Worm (Caenorhabditis elegans) whole organism, midembryonic: ENCODE data around the gene npr-31.

Experiments used
- T22C8.4 ChIP-seq: fragments of 200-800 bp; sonication (Bioruptor generic); IDR thresholded peaks from 2 replicates; pipeline ENCODE4 v1.3.6; 2022; ENCODE audit warnings: missing genetic modification characterization, missing compliant biosample characterization
- cog-1 ChIP-seq: sonication (generic microtip); optimal IDR thresholded peaks from 2 replicates; lab custom pipeline; 2016; ENCODE audit warnings: missing genetic modification characterization, missing compliant biosample characterization
- flt-1 ChIP-seq: fragments of 200-800 bp; sonication (Bioruptor generic); IDR thresholded peaks from 2 replicates; pipeline ENCODE4 v1.3.6; 2022; ENCODE audit warnings: missing genetic modification characterization, missing compliant biosample characterization
- klf-2 ChIP-seq: fragments of 200-800 bp; sonication (Bioruptor generic); conservative IDR thresholded peaks from 2 replicates; pipeline ENCODE4 v1.3.6; 2022; ENCODE audit warnings: missing genetic modification reagents, missing genetic modification characterization, missing compliant biosample characterization
- med-1 ChIP-seq: sonication (generic microtip); optimal IDR thresholded peaks from 2 replicates; lab custom pipeline; 2017; ENCODE audit warnings: missing genetic modification characterization, mild to moderate bottlenecking, missing compliant biosample characterization, antibody characterized with exemption, missing genetic modification reagents; ENCODE audit not compliant: insufficient read depth
- ref-1 ChIP-seq: fragments of 200-800 bp; sonication (Bioruptor generic); conservative IDR thresholded peaks from 2 replicates; pipeline ENCODE4 v1.3.6; 2022; ENCODE audit warnings: missing genetic modification reagents, missing genetic modification characterization, missing compliant biosample characterization
- tab-1 ChIP-seq: fragments of 200-800 bp; sonication (Bioruptor generic); IDR thresholded peaks from 2 replicates; pipeline ENCODE4 v1.3.6; 2022; ENCODE audit warnings: missing genetic modification characterization, missing compliant biosample characterization
- ztf-23 ChIP-seq: fragments of 200-800 bp; sonication (Bioruptor generic); IDR thresholded peaks from 2 replicates; pipeline ENCODE4 v1.3.6; 2022; ENCODE audit warnings: missing genetic modification reagents, missing genetic modification characterization, missing compliant biosample characterization
- ztf-29 ChIP-seq: fragments of 200-800 bp; sonication (Bioruptor generic); IDR thresholded peaks from 2 replicates; pipeline ENCODE4 v1.3.6; 2022; ENCODE audit warnings: missing genetic modification reagents, missing genetic modification characterization, missing compliant biosample characterization

The npr-31 gene

ce11 chrII:7144307-7144706 lies at the start of gene npr-31:
npr-31 (plus strand) TSS chrII:7144607.
- TF ChIP-seq ztf-29 (GFP tag; lab: Robert Waterston, UW): no peak
- TF ChIP-seq klf-2 (GFP tag; lab: Robert Waterston, UW): no peak
- no peak for TF ChIP-seq med-1 (GFP tag; lab: Kevin White, UChicago)
- TF ChIP-seq ref-1 (GFP tag; lab: Robert Waterston, UW): no peak
- TF ChIP-seq ztf-23 (GFP tag; lab: Robert Waterston, UW): no peak
- TF ChIP-seq flt-1: no peak
- TF ChIP-seq cog-1: no peak
- TF ChIP-seq tab-1 (GFP tag; lab: Robert Waterston, UW): no peak
- TF ChIP-seq T22C8.4: no peak

ce11 chrII:7095970-7096369 lies 48.4 kb upstream of the npr-31 start:
- no peak for TF ChIP-seq cog-1
- no peak for TF ChIP-seq ref-1 (GFP tag; lab: Robert Waterston, UW)
- no peak for TF ChIP-seq med-1 (GFP tag; lab: Kevin White, UChicago)
- TF ChIP-seq tab-1 (GFP tag; lab: Robert Waterston, UW): no peak
- no peak for TF ChIP-seq T22C8.4
- TF ChIP-seq flt-1: no peak
- no peak for TF ChIP-seq klf-2 (GFP tag; lab: Robert Waterston, UW)
- no peak for TF ChIP-seq ztf-23 (GFP tag; lab: Robert Waterston, UW)
- no peak for TF ChIP-seq ztf-29 (GFP tag; lab: Robert Waterston, UW)

- TF ChIP-seq ref-1 (GFP tag; lab: Robert Waterston, UW) (no peak), med-1 (GFP tag; lab: Kevin White, UChicago) (no peak), ztf-23 (GFP tag; lab: Robert Waterston, UW) (no peak), flt-1 (no peak), klf-2 (GFP tag; lab: Robert Waterston, UW) (no peak), ztf-29 (GFP tag; lab: Robert Waterston, UW) (no peak), T22C8.4 (no peak), cog-1 (no peak), tab-1 (GFP tag; lab: Robert Waterston, UW) (no peak)
Observed at ce11 chrII:7098578-7098977, 45.8 kb upstream of the npr-31 start, which contains the start of gene mct-5. mct-5 (minus strand) TSS chrII:7098593.

- TF ChIP-seq flt-1: no peak
- TF ChIP-seq cog-1: no peak
- TF ChIP-seq tab-1 (GFP tag; lab: Robert Waterston, UW): no peak
- no peak for TF ChIP-seq ref-1 (GFP tag; lab: Robert Waterston, UW)
Observed at ce11 chrII:7099231-7099630, 45.2 kb upstream of the npr-31 start.

- TF ChIP-seq ztf-23 (GFP tag; lab: Robert Waterston, UW): no peak
- no peak for TF ChIP-seq med-1 (GFP tag; lab: Kevin White, UChicago)
- TF ChIP-seq tab-1 (GFP tag; lab: Robert Waterston, UW): no peak
- no peak for TF ChIP-seq flt-1
- TF ChIP-seq ref-1 (GFP tag; lab: Robert Waterston, UW): no peak
- TF ChIP-seq cog-1: no peak
Observed at ce11 chrII:7100838-7101237, 43.6 kb upstream of the npr-31 start, which contains the start of gene mmaa-1. mmaa-1 (minus strand) TSS chrII:7101165.

- no peak for TF ChIP-seq med-1 (GFP tag; lab: Kevin White, UChicago)
- no peak for TF ChIP-seq klf-2 (GFP tag; lab: Robert Waterston, UW)
- TF ChIP-seq tab-1 (GFP tag; lab: Robert Waterston, UW): no peak
- no peak for TF ChIP-seq ref-1 (GFP tag; lab: Robert Waterston, UW)
- no peak for TF ChIP-seq T22C8.4
- TF ChIP-seq ztf-29 (GFP tag; lab: Robert Waterston, UW): no peak
- TF ChIP-seq ztf-23 (GFP tag; lab: Robert Waterston, UW): no peak
- TF ChIP-seq flt-1: no peak
- TF ChIP-seq cog-1: no peak
Observed at ce11 chrII:7102288-7102687, 42.1 kb upstream of the npr-31 start.

- TF ChIP-seq ztf-23 (GFP tag; lab: Robert Waterston, UW) (no peak), T22C8.4 (no peak), cog-1 (no peak), klf-2 (GFP tag; lab: Robert Waterston, UW) (no peak), ztf-29 (GFP tag; lab: Robert Waterston, UW) (no peak), tab-1 (GFP tag; lab: Robert Waterston, UW) (no peak), ref-1 (GFP tag; lab: Robert Waterston, UW) (no peak), med-1 (GFP tag; lab: Kevin White, UChicago) (no peak), flt-1 (no peak)
Observed at ce11 chrII:7103111-7103510, 41.3 kb upstream of the npr-31 start.

ce11 chrII:7104794-7105613 lies 39.4 kb upstream of the npr-31 start, which contains the start of the genes farl-11 and rpl-33:
farl-11 (minus strand) TSS chrII:7105035.
rpl-33 (plus strand) TSS chrII:7105563.
- TF ChIP-seq flt-1 (0 out of 2 replicates have a peak, but pooled peaks have one; percentile 32), ztf-23 (GFP tag; lab: Robert Waterston, UW) (peak; percentile 57; the same call in 1 of the 2 replicates), cog-1 (no peak)

ce11 chrII:7106313-7106712 lies 38.1 kb upstream of the npr-31 start:
- TF ChIP-seq tab-1 (GFP tag; lab: Robert Waterston, UW) (no peak), ztf-29 (GFP tag; lab: Robert Waterston, UW) (no peak), med-1 (GFP tag; lab: Kevin White, UChicago) (no peak), flt-1 (no peak), klf-2 (GFP tag; lab: Robert Waterston, UW) (no peak), ztf-23 (GFP tag; lab: Robert Waterston, UW) (no peak), T22C8.4 (no peak), ref-1 (GFP tag; lab: Robert Waterston, UW) (no peak), cog-1 (no peak)
